Worm (Caenorhabditis elegans) whole organism, early embryonic: ENCODE data around the gene oac-50.
A peak's percentile ranks its signal among the peaks of the same experiment; 100 is the strongest.
"Not testable (repeated sequence)": the region's sequence is repeated elsewhere in the genome, so short reads cannot be mapped to it uniquely, and the experiment has no call there.

Experiments
- F13C5.2 ChIP-seq: sonication (generic microtip); optimal IDR thresholded peaks from 2 replicates; lab custom pipeline; 2017; ENCODE audit warnings: mild to moderate bottlenecking, missing genetic modification characterization, inconsistent platforms, missing compliant biosample characterization
- ama-1 ChIP-seq: fragments of 150-350 bp; optimal IDR thresholded peaks from 2 replicates; lab custom pipeline; 2014
- ceh-36 ChIP-seq: sonication (generic microtip); optimal IDR thresholded peaks from 2 replicates; lab custom pipeline; 2016; ENCODE audit warnings: missing genetic modification characterization, inconsistent platforms, missing compliant biosample characterization
- ets-7 ChIP-seq: sonication (generic microtip); optimal IDR thresholded peaks from 2 replicates; lab custom pipeline; 2016; ENCODE audit warnings: missing genotype, missing genetic modification characterization, missing compliant biosample characterization
- flt-1 ChIP-seq: fragments of 200-800 bp; sonication (Bioruptor generic); IDR thresholded peaks from 2 replicates; pipeline ENCODE4 v1.3.6; 2022; ENCODE audit warnings: missing genetic modification characterization, missing compliant biosample characterization
- hmg-4 ChIP-seq: fragments of 200-800 bp; sonication (Bioruptor generic); optimal IDR thresholded peaks from 2 replicates; lab custom pipeline; 2018; ENCODE audit warnings: mild to moderate bottlenecking, missing genetic modification characterization, missing compliant biosample characterization
- pes-1 ChIP-seq: fragments of 200-800 bp; sonication (Bioruptor generic); IDR thresholded peaks from 2 replicates; pipeline ENCODE4 v1.3.6; 2022; ENCODE audit warnings: missing genetic modification reagents, missing genetic modification characterization, missing compliant biosample characterization
- scrt-1 ChIP-seq: fragments of 200-800 bp; sonication (Bioruptor generic); IDR thresholded peaks from 2 replicates; pipeline ENCODE4 v1.3.6; 2022; ENCODE audit warnings: missing genetic modification characterization, missing compliant biosample characterization
- sea-1 ChIP-seq: fragments of 200-800 bp; sonication (Bioruptor generic); conservative IDR thresholded peaks from 2 replicates; pipeline ENCODE4 v1.3.6; 2022; ENCODE audit warnings: missing genetic modification characterization, missing compliant biosample characterization
- tbx-11 ChIP-seq: fragments of 200-800 bp; sonication (Bioruptor generic); IDR thresholded peaks from 2 replicates; pipeline ENCODE4 v1.3.6; 2022; ENCODE audit warnings: missing genetic modification characterization, missing compliant biosample characterization
- tbx-37 ChIP-seq: fragments of 200-800 bp; sonication (Bioruptor generic); conservative IDR thresholded peaks from 2 replicates; pipeline ENCODE4 v1.3.6; 2022; ENCODE audit warnings: missing genetic modification reagents, missing genetic modification characterization, missing compliant biosample characterization
- tra-4 ChIP-seq: sonication (generic microtip); optimal IDR thresholded peaks from 2 replicates; lab custom pipeline; 2017; ENCODE audit warnings: missing genetic modification characterization, missing compliant biosample characterization

DNA sequence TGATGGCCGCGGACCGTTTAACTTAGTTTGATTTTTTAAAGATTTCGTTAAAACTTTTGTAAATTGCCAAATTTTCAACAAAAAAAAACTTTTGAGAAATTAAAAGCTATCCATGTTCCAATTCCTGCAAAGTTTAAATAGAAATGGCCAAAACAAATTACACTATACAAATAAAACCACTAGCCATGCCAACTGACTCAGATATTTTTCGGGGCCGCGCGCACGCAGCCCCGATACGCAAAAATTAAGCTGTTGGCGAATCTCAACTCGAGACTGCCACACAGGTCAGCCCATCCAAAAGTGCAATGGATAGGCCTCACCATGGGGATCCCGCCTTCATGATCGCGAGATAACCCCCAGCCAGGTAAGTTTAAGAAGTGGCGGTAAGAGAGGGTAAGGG is 13.3 kb upstream of the oac-50 start:
- not testable (repeated sequence) for TF ChIP-seq hmg-4 (GFP tag; lab: Kevin White, UChicago); tbx-37; ama-1 (lab: Kevin White, UChicago); scrt-1; tbx-11 (GFP tag; lab: Robert Waterston, UW); F13C5.2 (tag; lab: Kevin White, UChicago); ets-7 (tag; lab: Kevin White, UChicago); flt-1 (GFP tag; lab: Robert Waterston, UW); ceh-36 (tag; lab: Kevin White, UChicago); tra-4 (tag; lab: Kevin White, UChicago)
- TF ChIP-seq sea-1 (GFP tag; lab: Robert Waterston, UW) (0 out of 2 replicates have a peak, but pooled peaks have one; percentile 60), pes-1 (GFP tag; lab: Robert Waterston, UW) (0 out of 2 replicates have a peak, but pooled peaks have one; percentile 47)
